Fruit fly (Drosophila melanogaster) whole organism, adult: ENCODE data around the gene CG45218.
A peak's percentile ranks its signal among the peaks of the same experiment; 100 is the strongest.

Experiments
- CG11617 ChIP-seq: fragments of 200-800 bp; sonication (Bioruptor generic); optimal IDR thresholded peaks from 2 replicates; lab custom pipeline; 2017; ENCODE audit warnings: mild to moderate bottlenecking, missing biosample characterization, missing genetic modification reagents, missing genetic modification characterization
- CG12768 ChIP-seq: fragments of 200-800 bp; sonication (Bioruptor generic); optimal IDR thresholded peaks from 2 replicates; lab custom pipeline; 2017; ENCODE audit warnings: missing biosample characterization, missing genetic modification characterization, mild to moderate bottlenecking, moderate library complexity, missing genetic modification reagents
- CG14711 ChIP-seq: fragments of 200-800 bp; sonication (Bioruptor generic); optimal IDR thresholded peaks from 2 replicates; lab custom pipeline; 2018; ENCODE audit warnings: missing biosample characterization, mild to moderate bottlenecking, missing genetic modification characterization, moderate library complexity
- CG1620 ChIP-seq: fragments of 200-800 bp; sonication (Bioruptor generic); optimal IDR thresholded peaks from 2 replicates; lab custom pipeline; 2016; ENCODE audit warnings: missing biosample characterization, missing genetic modification characterization
- CG33017 ChIP-seq: fragments of 200-800 bp; sonication (Bioruptor generic); optimal IDR thresholded peaks from 2 replicates; lab custom pipeline; 2018; ENCODE audit warnings: missing biosample characterization, mild to moderate bottlenecking, missing genetic modification characterization, moderate library complexity
- CG5204 ChIP-seq: fragments of 200-800 bp; sonication (Bioruptor generic); optimal IDR thresholded peaks from 2 replicates; lab custom pipeline; 2016; ENCODE audit warnings: missing biosample characterization, missing genetic modification characterization
- CG7045 ChIP-seq: fragments of 200-800 bp; sonication (Bioruptor generic); optimal IDR thresholded peaks from 2 replicates; lab custom pipeline; 2017; ENCODE audit warnings: missing biosample characterization, mild to moderate bottlenecking, missing genetic modification characterization
- CG7101 ChIP-seq: fragments of 200-800 bp; sonication (Bioruptor generic); optimal IDR thresholded peaks from 2 replicates; lab custom pipeline; 2018; ENCODE audit warnings: missing biosample characterization, mild to moderate bottlenecking, missing genetic modification characterization, moderate library complexity
- Clk ChIP-seq: fragments of 200-800 bp; sonication (Bioruptor generic); optimal IDR thresholded peaks from 2 replicates; lab custom pipeline; 2017; ENCODE audit warnings: missing biosample characterization, missing genetic modification characterization
- Crg-1 ChIP-seq: fragments of 200-800 bp; sonication (Bioruptor generic); optimal IDR thresholded peaks from 2 replicates; lab custom pipeline; 2016; ENCODE audit warnings: missing biosample characterization, missing genetic modification characterization
- Hr96 ChIP-seq: fragments of 200-800 bp; sonication (Bioruptor generic); optimal IDR thresholded peaks from 2 replicates; lab custom pipeline; 2016; ENCODE audit warnings: missing biosample characterization, missing genetic modification characterization
- Mnt ChIP-seq: fragments of 200-800 bp; sonication (Bioruptor generic); optimal IDR thresholded peaks from 2 replicates; lab custom pipeline; 2016; ENCODE audit warnings: missing biosample characterization, mild to moderate bottlenecking, missing genetic modification characterization
- bab1 ChIP-seq: fragments of 200-800 bp; sonication (Bioruptor generic); optimal IDR thresholded peaks from 3 replicates; lab custom pipeline; 2019; ENCODE audit warnings: missing biosample characterization, mild to moderate bottlenecking, missing genetic modification characterization, moderate library complexity
- cic ChIP-seq: fragments of 200-800 bp; sonication (Bioruptor generic); optimal IDR thresholded peaks from 2 replicates; lab custom pipeline; 2017; ENCODE audit warnings: missing biosample characterization, mild to moderate bottlenecking, missing genetic modification characterization, moderate library complexity
- cnc ChIP-seq, 2 experiments: fragments of >200 bp; optimal IDR thresholded peaks; 2 replicates each; lab custom pipeline; 2017
- kay ChIP-seq: fragments of 200-800 bp; sonication (Bioruptor generic); peaks from one replicate; lab custom pipeline; 2016; ENCODE audit warnings: missing biosample characterization, missing genetic modification characterization, borderline replicate concordance
- ovo ChIP-seq: fragments of 200-800 bp; sonication (Bioruptor generic); optimal IDR thresholded peaks from 2 replicates; lab custom pipeline; 2016; ENCODE audit warnings: missing biosample characterization, missing genetic modification characterization
- pad ChIP-seq: fragments of 200-800 bp; sonication (Bioruptor generic); optimal IDR thresholded peaks from 3 replicates; lab custom pipeline; 2017; ENCODE audit warnings: missing biosample characterization, missing genetic modification characterization, mild to moderate bottlenecking, moderate library complexity, missing genetic modification reagents
- tj ChIP-seq: fragments of 200-800 bp; sonication (Bioruptor generic); optimal IDR thresholded peaks from 3 replicates; lab custom pipeline; 2017; ENCODE audit warnings: missing biosample characterization, mild to moderate bottlenecking, missing genetic modification characterization, moderate library complexity
- toe ChIP-seq: fragments of 200-800 bp; sonication (Bioruptor generic); optimal IDR thresholded peaks from 2 replicates; lab custom pipeline; 2016; ENCODE audit warnings: missing biosample characterization, missing genetic modification characterization

The CG45218 gene

dm6 chr3R:15263946-15264345 lies 26.7 kb downstream of the CG45218 start:
- TF ChIP-seq CG1620 (GFP tag; lab: Kevin White, UChicago) (no peak), bab1 (no peak), toe (GFP tag; lab: Kevin White, UChicago) (no peak), CG12768 (GFP tag; lab: Kevin White, UChicago) (no peak), cic (GFP tag; lab: Kevin White, UChicago) (no peak), Mnt (GFP tag; lab: Kevin White, UChicago) (no peak), CG11617 (GFP tag; lab: Kevin White, UChicago) (no peak), tj (GFP tag; lab: Kevin White, UChicago) (no peak), Crg-1 (GFP tag; lab: Kevin White, UChicago) (no peak), CG7045 (GFP tag; lab: Kevin White, UChicago) (no peak), kay (GFP tag; lab: Kevin White, UChicago) (no peak), CG7101 (tag; lab: Kevin White, UChicago) (no peak), cnc (optimal IDR thresholded peaks at IDR 0.05; lab: Kevin White, UChicago) (no peak), CG5204 (GFP tag; lab: Kevin White, UChicago) (no peak), pad (GFP tag; lab: Kevin White, UChicago) (no peak)

- TF ChIP-seq CG14711 (tag; lab: Kevin White, UChicago) (peak; percentile 26), CG7045 (GFP tag; lab: Kevin White, UChicago) (no peak), bab1 (peak; percentile 55), Crg-1 (GFP tag; lab: Kevin White, UChicago) (peak; percentile 30), CG33017 (tag; lab: Kevin White, UChicago) (peak; percentile 29), Clk (peak; percentile 60), CG12768 (GFP tag; lab: Kevin White, UChicago) (peak; percentile 41), pad (GFP tag; lab: Kevin White, UChicago) (peak; percentile 63), ovo (GFP tag; lab: Kevin White, UChicago) (peak; percentile 47), cnc (optimal IDR thresholded peaks at IDR 0.05; lab: Kevin White, UChicago) (no peak), Hr96 (no peak), CG1620 (GFP tag; lab: Kevin White, UChicago) (peak; percentile 68), tj (GFP tag; lab: Kevin White, UChicago) (peak; percentile 72), Mnt (GFP tag; lab: Kevin White, UChicago) (peak; percentile 79), CG11617 (GFP tag; lab: Kevin White, UChicago) (no peak), CG5204 (GFP tag; lab: Kevin White, UChicago) (no peak), cic (GFP tag; lab: Kevin White, UChicago) (no peak), CG7101 (tag; lab: Kevin White, UChicago) (peak; percentile 61), toe (GFP tag; lab: Kevin White, UChicago) (no peak)
Measured at dm6 chr3R:15262710-15263672, 27.6 kb downstream of the CG45218 start, which contains the start of the genes eIF2gamma and Set. TSS of gene eIF2gamma (minus strand) at chr3R:15263458. TSS of gene Set (plus strand) at chr3R:15263552.

- TF ChIP-seq CG33017 (tag; lab: Kevin White, UChicago), result peak; percentile 88
- peak; percentile 63 for TF ChIP-seq CG5204 (GFP tag; lab: Kevin White, UChicago)
- no peak for TF ChIP-seq CG1620 (GFP tag; lab: Kevin White, UChicago)
- TF ChIP-seq Mnt (GFP tag; lab: Kevin White, UChicago), result peak; percentile 21
- peak; percentile 19 for TF ChIP-seq tj (GFP tag; lab: Kevin White, UChicago)
- TF ChIP-seq CG7045 (GFP tag; lab: Kevin White, UChicago), result peak; percentile 57
- peak; percentile 39 for TF ChIP-seq Clk
- no peak for TF ChIP-seq bab1
- TF ChIP-seq ovo (GFP tag; lab: Kevin White, UChicago), result no peak
- peak; percentile 51 for TF ChIP-seq CG12768 (GFP tag; lab: Kevin White, UChicago)
- TF ChIP-seq Crg-1 (GFP tag; lab: Kevin White, UChicago), result no peak
- TF ChIP-seq cnc (optimal IDR thresholded peaks at IDR 0.05; lab: Kevin White, UChicago), result no peak
- TF ChIP-seq kay (GFP tag; lab: Kevin White, UChicago), result no peak
- TF ChIP-seq Hr96, result no peak
- peak; percentile 58 for TF ChIP-seq CG11617 (GFP tag; lab: Kevin White, UChicago)
- peak; percentile 83 for TF ChIP-seq pad (GFP tag; lab: Kevin White, UChicago)
- TF ChIP-seq CG14711 (tag; lab: Kevin White, UChicago), result peak; percentile 47
- TF ChIP-seq toe (GFP tag; lab: Kevin White, UChicago), result no peak
- peak; percentile 24 for TF ChIP-seq cic (GFP tag; lab: Kevin White, UChicago)
- TF ChIP-seq CG7101 (tag; lab: Kevin White, UChicago), result peak; percentile 69
Measured at dm6 chr3R:15250454-15250853, 40.1 kb downstream of the CG45218 start.

dm6 chr3R:15249735-15250134 lies 40.9 kb downstream of the CG45218 start, which contains the start of gene CG42404:
TSS of gene CG42404 (plus strand) at chr3R:15250094.
- TF ChIP-seq CG33017 (tag; lab: Kevin White, UChicago) (no peak), ovo (GFP tag; lab: Kevin White, UChicago) (peak; percentile 39)

dm6 chr3R:15249037-15249436 lies 41.6 kb downstream of the CG45218 start, which contains the start of gene Amt:
TSS of gene Amt (minus strand) at chr3R:15249137.
- TF ChIP-seq cnc (optimal IDR thresholded peaks at IDR 0.05; lab: Kevin White, UChicago) (no peak), Mnt (GFP tag; lab: Kevin White, UChicago) (no peak), Hr96 (no peak), CG5204 (GFP tag; lab: Kevin White, UChicago) (no peak), Crg-1 (GFP tag; lab: Kevin White, UChicago) (no peak), CG1620 (GFP tag; lab: Kevin White, UChicago) (no peak), Clk (no peak), CG33017 (tag; lab: Kevin White, UChicago) (no peak), ovo (GFP tag; lab: Kevin White, UChicago) (no peak), CG7101 (tag; lab: Kevin White, UChicago) (no peak), CG14711 (tag; lab: Kevin White, UChicago) (no peak), cic (GFP tag; lab: Kevin White, UChicago) (no peak), tj (GFP tag; lab: Kevin White, UChicago) (no peak), CG11617 (GFP tag; lab: Kevin White, UChicago) (no peak), toe (GFP tag; lab: Kevin White, UChicago) (no peak)
